Worm (Caenorhabditis elegans) whole organism, young adult: Measurements from ENCODE around the gene F09G8.10.

Experiments used
- B0261.1 ChIP-seq: sonication (generic microtip); optimal IDR thresholded peaks from 2 replicates; lab custom pipeline; 2016; ENCODE audit warnings: mild to moderate bottlenecking, missing genetic modification characterization, moderate library complexity, missing compliant biosample characterization
- ZK185.1 ChIP-seq: sonication (generic microtip); optimal IDR thresholded peaks from 2 replicates; lab custom pipeline; 2016; ENCODE audit warnings: mild to moderate bottlenecking, missing genetic modification characterization, missing compliant biosample characterization; ENCODE audit not compliant: poor library complexity, severe bottlenecking
- egl-44 ChIP-seq: fragments of 200-800 bp; sonication (Bioruptor generic); IDR thresholded peaks from 2 replicates; pipeline ENCODE4 v1.3.6; 2022; ENCODE audit warnings: missing genetic modification reagents, missing genetic modification characterization, missing compliant biosample characterization
- hlh-12 ChIP-seq: sonication (generic microtip); optimal IDR thresholded peaks from 2 replicates; lab custom pipeline; 2016; ENCODE audit warnings: missing genetic modification characterization, missing compliant biosample characterization
- lsl-1 ChIP-seq: fragments of 200-800 bp; sonication (Bioruptor generic); optimal IDR thresholded peaks from 2 replicates; lab custom pipeline; 2018; ENCODE audit warnings: mild to moderate bottlenecking, missing genetic modification characterization, moderate library complexity, missing compliant biosample characterization
- nhr-90 ChIP-seq: sonication (generic microtip); optimal IDR thresholded peaks from 2 replicates; lab custom pipeline; 2016; ENCODE audit warnings: missing genotype, mild to moderate bottlenecking, missing genetic modification characterization, missing compliant biosample characterization
- pha-4 ChIP-seq: fragments of 150-350 bp; sonication (generic microtip); optimal IDR thresholded peaks from 2 replicates; lab custom pipeline; 2014; ENCODE audit warnings: missing biosample characterization, missing genetic modification reagents, missing genetic modification characterization
- rcor-1 ChIP-seq: fragments of 200-800 bp; sonication (Bioruptor generic); IDR thresholded peaks from 2 replicates; pipeline ENCODE4 v1.3.6; 2022; ENCODE audit warnings: missing genetic modification reagents, missing genetic modification characterization, missing compliant biosample characterization
- rec-8 ChIP-seq, 2 experiments: sonication (generic microtip); optimal IDR thresholded peaks; 2 replicates each; lab custom pipeline; 2016; ENCODE audit warnings: mild to moderate bottlenecking in 2 of 2, missing genetic modification characterization in 2 of 2, missing genetic modification reagents in 2 of 2, missing genotype in 2 of 2, missing biosample characterization in 1 of 2, missing compliant biosample characterization in 1 of 2, moderate library complexity in 1 of 2
- snpc-4 ChIP-seq, 5 experiments: fragments of 150-350 bp in 1 of 5; sonication (generic microtip) in 4 of 5; optimal IDR thresholded peaks; 2 replicates each; lab custom pipeline; 2014 to 2018; ENCODE audit warnings: missing genetic modification characterization in 5 of 5, missing biosample characterization in 3 of 5, antibody characterized with exemption in 2 of 5, mild to moderate bottlenecking in 2 of 5, missing compliant biosample characterization in 2 of 5, missing genotype in 2 of 5, moderate library complexity in 2 of 5, missing genetic modification reagents in 1 of 5
- tlf-1 ChIP-seq: fragments of 200-800 bp; sonication (Bioruptor generic); optimal IDR thresholded peaks from 2 replicates; lab custom pipeline; 2018; ENCODE audit warnings: mild to moderate bottlenecking, missing genetic modification characterization, missing compliant biosample characterization
- unc-62 ChIP-seq: fragments of 150-350 bp; optimal IDR thresholded peaks from 2 replicates; lab custom pipeline; 2014; ENCODE audit warnings: missing biosample characterization, missing genetic modification reagents, missing genetic modification characterization

ce11 chrIII:8293260-8293659 is 21.3 kb upstream of the F09G8.10 start:
- TF ChIP-seq egl-44: no peak
- TF ChIP-seq snpc-4 (GFP tag; optimal IDR thresholded peaks at IDR 0.05; lab: Kevin White, UChicago): no peak
- no peak for TF ChIP-seq snpc-4 (tag; optimal IDR thresholded peaks at IDR 0.05; lab: Kevin White, UChicago)
- peak; percentile 42 for TF ChIP-seq unc-62 (GFP tag; lab: Kevin White, UChicago)
- TF ChIP-seq pha-4 (tag; lab: Kevin White, UChicago): no peak
- TF ChIP-seq rec-8 (tag; optimal IDR thresholded peaks at IDR 0.05; lab: Kevin White, UChicago): no peak
- TF ChIP-seq B0261.1: no peak
- TF ChIP-seq nhr-90 (tag; lab: Kevin White, UChicago): no peak
- TF ChIP-seq rcor-1 (GFP tag; lab: Robert Waterston, UW): no peak
- no peak for TF ChIP-seq ZK185.1 (tag; lab: Kevin White, UChicago)
- no peak for TF ChIP-seq lsl-1 (GFP tag; lab: Kevin White, UChicago)
- TF ChIP-seq hlh-12 (tag; lab: Kevin White, UChicago): no peak
- TF ChIP-seq tlf-1 (GFP tag; lab: Kevin White, UChicago): no peak
